Worm (Caenorhabditis elegans) whole organism, early embryonic: ENCODE results near the gene fbxc-14.

ENCODE experiments used
- F13C5.2 ChIP-seq: sonication (generic microtip); optimal IDR thresholded peaks from 2 replicates; lab custom pipeline; 2017; ENCODE audit warnings: mild to moderate bottlenecking, missing genetic modification characterization, inconsistent platforms, missing compliant biosample characterization
- aly-1 ChIP-seq: sonication (generic microtip); optimal IDR thresholded peaks from 2 replicates; lab custom pipeline; 2016; ENCODE audit warnings: missing genetic modification characterization, missing compliant biosample characterization
- ama-1 ChIP-seq: fragments of 150-350 bp; optimal IDR thresholded peaks from 2 replicates; lab custom pipeline; 2014
- ceh-13 ChIP-seq: fragments of 200-800 bp; sonication (Bioruptor generic); optimal IDR thresholded peaks from 2 replicates; lab custom pipeline; 2018; ENCODE audit warnings: mild to moderate bottlenecking, missing genetic modification characterization, missing compliant biosample characterization
- ceh-36 ChIP-seq: sonication (generic microtip); optimal IDR thresholded peaks from 2 replicates; lab custom pipeline; 2016; ENCODE audit warnings: missing genetic modification characterization, inconsistent platforms, missing compliant biosample characterization
- ets-7 ChIP-seq: sonication (generic microtip); optimal IDR thresholded peaks from 2 replicates; lab custom pipeline; 2016; ENCODE audit warnings: missing genotype, missing genetic modification characterization, missing compliant biosample characterization
- flt-1 ChIP-seq: fragments of 200-800 bp; sonication (Bioruptor generic); IDR thresholded peaks from 2 replicates; pipeline ENCODE4 v1.3.6; 2022; ENCODE audit warnings: missing genetic modification characterization, missing compliant biosample characterization
- hmbx-1 ChIP-seq: sonication (generic microtip); optimal IDR thresholded peaks from 2 replicates; lab custom pipeline; 2016; ENCODE audit warnings: mild to moderate bottlenecking, missing genetic modification characterization, missing compliant biosample characterization
- hmg-4 ChIP-seq: fragments of 200-800 bp; sonication (Bioruptor generic); optimal IDR thresholded peaks from 2 replicates; lab custom pipeline; 2018; ENCODE audit warnings: mild to moderate bottlenecking, missing genetic modification characterization, missing compliant biosample characterization
- pes-1 ChIP-seq: fragments of 200-800 bp; sonication (Bioruptor generic); IDR thresholded peaks from 2 replicates; pipeline ENCODE4 v1.3.6; 2022; ENCODE audit warnings: missing genetic modification reagents, missing genetic modification characterization, missing compliant biosample characterization
- scrt-1 ChIP-seq: fragments of 200-800 bp; sonication (Bioruptor generic); IDR thresholded peaks from 2 replicates; pipeline ENCODE4 v1.3.6; 2022; ENCODE audit warnings: missing genetic modification characterization, missing compliant biosample characterization
- tbx-37 ChIP-seq: fragments of 200-800 bp; sonication (Bioruptor generic); conservative IDR thresholded peaks from 2 replicates; pipeline ENCODE4 v1.3.6; 2022; ENCODE audit warnings: missing genetic modification reagents, missing genetic modification characterization, missing compliant biosample characterization

DNA sequence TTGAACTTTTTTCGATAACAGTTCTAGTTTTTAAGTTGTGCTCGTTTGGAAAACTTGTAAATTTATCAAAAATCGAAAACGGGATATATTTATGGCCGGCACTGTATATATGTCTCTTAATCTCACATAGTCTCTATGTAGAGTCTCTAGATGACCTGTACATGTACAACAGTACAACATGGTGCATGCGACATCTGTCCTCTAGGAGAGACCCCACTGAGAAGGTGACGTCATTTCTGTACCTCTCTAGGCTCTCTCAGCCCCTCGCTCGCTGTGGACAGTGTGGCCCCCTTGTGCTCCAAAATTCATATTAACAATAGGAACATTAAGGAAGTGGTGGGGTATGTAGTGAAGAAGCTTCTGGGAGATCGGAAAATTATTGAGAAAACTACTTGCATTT, 36.8 kb upstream of the fbxc-14 start:
- TF ChIP-seq pes-1 (no peak; the same call in 1 of the 2 replicates), ama-1 (no peak), hmg-4 (GFP tag; lab: Kevin White, UChicago) (no peak), tbx-37 (no peak), ceh-13 (GFP tag; lab: Kevin White, UChicago) (no peak), F13C5.2 (tag; lab: Kevin White, UChicago) (no peak), hmbx-1 (tag; lab: Kevin White, UChicago) (no peak), scrt-1 (GFP tag; lab: Robert Waterston, UW) (no peak), ets-7 (no peak), flt-1 (GFP tag; lab: Robert Waterston, UW) (no peak), ceh-36 (tag; lab: Kevin White, UChicago) (no peak), aly-1 (tag; lab: Kevin White, UChicago) (no peak)
